Worm (Caenorhabditis elegans): ENCODE results near the gene fbxb-25.

Gene fbxb-25

ce11 chrII:1694530-1694929 is 10.7 kb downstream of the fbxb-25 start, which contains the start of gene fbxc-26:
TSS of gene fbxc-26 (minus strand) at chrII:1694630.
- no peak for TF ChIP-seq ces-1 (GFP tag; optimal IDR thresholded peaks at IDR 0.05)
- TF ChIP-seq ceh-83 (GFP tag; optimal IDR thresholded peaks at IDR 0.05) = no peak
- TF ChIP-seq elt-3 (tag; optimal IDR thresholded peaks at IDR 0.05) = no peak
- no peak for TF ChIP-seq sem-2 (GFP tag; optimal IDR thresholded peaks at IDR 0.05)

DNA sequence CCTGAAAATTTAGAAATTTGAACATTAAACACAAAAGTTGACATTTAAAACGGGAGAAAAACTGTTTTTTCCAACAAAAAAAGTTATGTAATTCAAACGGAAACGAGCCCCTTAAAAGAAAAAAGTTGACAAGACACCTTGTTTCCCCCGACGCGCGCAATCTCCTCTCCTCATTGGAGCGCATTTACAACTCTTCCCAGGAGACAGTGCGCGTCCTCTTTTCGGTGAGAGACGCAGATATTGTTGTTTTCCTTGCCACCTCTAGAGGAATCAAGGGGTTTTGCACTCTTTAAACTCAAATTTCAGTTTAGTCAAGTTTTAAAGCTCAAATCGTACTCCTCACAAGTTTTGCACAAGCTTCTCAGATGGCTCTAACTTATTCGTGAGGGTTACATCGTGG is 12.0 kb downstream of the fbxb-25 start, which contains the start of gene F58E1.13:
TSS of gene F58E1.13 (minus strand) at position 12 of the 400 bp plus-strand sequence.
- TF ChIP-seq tbx-8 (GFP tag; optimal IDR thresholded peaks at IDR 0.05) (no peak), pha-4 (tag; optimal IDR thresholded peaks at IDR 0.05) (no peak), ztf-11 (tag; optimal IDR thresholded peaks at IDR 0.05) (no peak), flh-1 (GFP tag; optimal IDR thresholded peaks at IDR 0.05) (no peak), lin-32 (GFP tag; optimal IDR thresholded peaks at IDR 0.05) (no peak), unc-62 (GFP tag; optimal IDR thresholded peaks at IDR 0.05) (no peak), mep-1 (tag; optimal IDR thresholded peaks at IDR 0.05) (no peak), nhr-12 (tag; optimal IDR thresholded peaks at IDR 0.05) (no peak), lin-13 (tag; optimal IDR thresholded peaks at IDR 0.05) (no peak), lsy-2 (tag; optimal IDR thresholded peaks at IDR 0.05) (no peak), ces-1 (GFP tag; optimal IDR thresholded peaks at IDR 0.05) (no peak), blmp-1 (tag; optimal IDR thresholded peaks at IDR 0.05) (no peak), ceh-43 (GFP tag; optimal IDR thresholded peaks at IDR 0.05) (no peak), nhr-2 (tag; optimal IDR thresholded peaks at IDR 0.05) (no peak), sem-2 (GFP tag; optimal IDR thresholded peaks at IDR 0.05) (no peak), bed-3 (GFP tag; optimal IDR thresholded peaks at IDR 0.05) (no peak), elt-1 (tag; optimal IDR thresholded peaks at IDR 0.05; ENCODE audit: borderline replicate concordance, insufficient read depth) (no peak), ceh-83 (GFP tag; optimal IDR thresholded peaks at IDR 0.05) (no peak)

ce11 chrII:1703363-1703762 is 19.5 kb downstream of the fbxb-25 start, which contains the start of gene fbxb-47:
TSS of gene fbxb-47 (minus strand) at chrII:1703463.
- no peak for TF ChIP-seq sptf-1 (tag; optimal IDR thresholded peaks at IDR 0.05)
- no peak for TF ChIP-seq nhr-28 (tag; optimal IDR thresholded peaks at IDR 0.05)
- no peak for TF ChIP-seq mls-2 (tag; optimal IDR thresholded peaks at IDR 0.05)
- TF ChIP-seq unc-39 (tag; optimal IDR thresholded peaks at IDR 0.05) = no peak
- TF ChIP-seq ceh-83 (GFP tag; optimal IDR thresholded peaks at IDR 0.05) = no peak
- no peak for TF ChIP-seq ceh-43 (GFP tag; optimal IDR thresholded peaks at IDR 0.05)
- TF ChIP-seq flh-1 (GFP tag; optimal IDR thresholded peaks at IDR 0.05) = no peak
- no peak for TF ChIP-seq tbx-8 (GFP tag; optimal IDR thresholded peaks at IDR 0.05)
- TF ChIP-seq ces-1 (GFP tag; optimal IDR thresholded peaks at IDR 0.05) = no peak
- no peak for TF ChIP-seq nhr-2 (tag; optimal IDR thresholded peaks at IDR 0.05)
- TF ChIP-seq lin-32 (GFP tag; optimal IDR thresholded peaks at IDR 0.05) = no peak
- TF ChIP-seq lsy-2 (tag; optimal IDR thresholded peaks at IDR 0.05) = no peak
- TF ChIP-seq lin-13 (tag; optimal IDR thresholded peaks at IDR 0.05) = no peak
- no peak for TF ChIP-seq drap-1 (GFP tag; optimal IDR thresholded peaks at IDR 0.05)
- TF ChIP-seq mep-1 (tag; optimal IDR thresholded peaks at IDR 0.05) = no peak

ce11 chrII:1706385-1706784 is 22.5 kb downstream of the fbxb-25 start, which contains the start of gene sdz-18:
TSS of gene sdz-18 (minus strand) at chrII:1706485.
- TF ChIP-seq mab-5 (tag; optimal IDR thresholded peaks at IDR 0.05) (no peak), zip-8 (tag; optimal IDR thresholded peaks at IDR 0.05) (no peak), drap-1 (GFP tag; optimal IDR thresholded peaks at IDR 0.05) (no peak), flh-1 (GFP tag; optimal IDR thresholded peaks at IDR 0.05) (no peak), sem-2 (GFP tag; optimal IDR thresholded peaks at IDR 0.05) (no peak), ces-1 (GFP tag; optimal IDR thresholded peaks at IDR 0.05) (no peak), ztf-11 (tag; optimal IDR thresholded peaks at IDR 0.05) (no peak), nhr-76 (tag; optimal IDR thresholded peaks at IDR 0.05) (no peak), nhr-237 (tag; optimal IDR thresholded peaks at IDR 0.05) (no peak), blmp-1 (tag; optimal IDR thresholded peaks at IDR 0.05) (no peak), nhr-2 (tag; optimal IDR thresholded peaks at IDR 0.05) (no peak)

ce11 chrII:1709959-1710358 is 26.1 kb downstream of the fbxb-25 start, which contains the start of gene fbxa-184:
TSS of gene fbxa-184 (plus strand) at chrII:1710259.
- no peak for TF ChIP-seq blmp-1 (tag; optimal IDR thresholded peaks at IDR 0.05)

DNA sequence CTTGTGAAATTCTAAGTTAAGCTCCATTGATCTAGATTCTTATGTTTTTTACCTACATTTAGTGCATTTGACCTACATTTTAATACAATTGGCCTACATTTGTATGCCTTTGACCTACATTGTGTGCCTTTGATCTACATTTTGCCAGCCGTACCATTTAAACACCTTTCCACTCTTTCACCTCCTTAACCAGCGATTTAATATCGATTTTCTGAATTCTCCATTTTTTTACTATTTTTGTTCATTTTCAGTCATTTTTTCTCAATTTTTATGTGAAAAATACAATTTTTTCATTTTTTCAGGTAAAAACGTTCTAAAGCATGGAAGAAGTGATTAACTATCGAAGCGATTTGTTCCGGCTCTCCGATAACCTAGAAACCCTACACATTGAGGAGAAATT is 29.1 kb downstream of the fbxb-25 start, which contains the start of gene btb-7:
TSS of gene btb-7 (plus strand) at position 301 of the 400 bp plus-strand sequence.
- TF ChIP-seq ces-1 (GFP tag; optimal IDR thresholded peaks at IDR 0.05) = no peak
- TF ChIP-seq lin-13 (tag; optimal IDR thresholded peaks at IDR 0.05) = no peak
- TF ChIP-seq ham-2 (GFP tag; optimal IDR thresholded peaks at IDR 0.05) = no peak
- TF ChIP-seq cnd-1 (tag; optimal IDR thresholded peaks at IDR 0.05) = no peak
- TF ChIP-seq ceh-83 (GFP tag; optimal IDR thresholded peaks at IDR 0.05) = no peak
- TF ChIP-seq sem-2 (GFP tag; optimal IDR thresholded peaks at IDR 0.05) = no peak
- TF ChIP-seq bed-3 (GFP tag; optimal IDR thresholded peaks at IDR 0.05) = no peak
- no peak for TF ChIP-seq nhr-2 (tag; optimal IDR thresholded peaks at IDR 0.05)
- TF ChIP-seq nhr-76 (tag; optimal IDR thresholded peaks at IDR 0.05) = no peak
